Fruit fly (Drosophila melanogaster): ENCODE measurements around the gene Hsc20.

DNA sequence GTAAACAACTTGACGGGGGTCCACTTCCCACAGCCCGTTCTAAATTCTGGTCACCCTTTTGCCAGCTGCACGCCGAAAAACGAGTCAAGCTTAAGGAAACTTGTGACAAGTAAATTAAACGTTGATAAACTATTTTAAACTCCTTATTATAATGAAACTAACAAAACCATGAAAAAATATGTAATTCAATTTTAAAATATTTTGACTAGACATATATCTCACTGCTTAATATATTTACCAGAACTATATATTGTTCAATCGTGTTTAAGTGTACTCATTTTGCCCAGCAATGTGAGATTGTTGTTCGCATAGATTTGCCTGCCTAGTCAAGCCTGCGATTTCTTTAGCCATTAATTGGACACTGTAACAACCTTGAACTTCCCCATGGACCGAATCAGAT, 26.6 kb downstream of the Hsc20 start, which contains the start of gene CG13053:
- TF ChIP-seq Hr78 (GFP tag; optimal IDR thresholded peaks at IDR 0.05) (no peak), Abd-B (GFP tag; optimal IDR thresholded peaks at IDR 0.05) (no peak), Dfd (GFP tag; optimal IDR thresholded peaks at IDR 0.05) (no peak), Rel (GFP tag; optimal IDR thresholded peaks at IDR 0.05) (no peak), Rel (tag; optimal IDR thresholded peaks at IDR 0.05) (no peak), lola (GFP tag; optimal IDR thresholded peaks at IDR 0.05) (no peak), foxo (GFP tag; optimal IDR thresholded peaks at IDR 0.05) (no peak), CG32264 (GFP tag; optimal IDR thresholded peaks at IDR 0.05) (no peak), CG9705 (GFP tag; optimal IDR thresholded peaks at IDR 0.05) (no peak)
